Fruit fly (Drosophila melanogaster) ovary, adult (tissue): ENCODE data around the gene CG7366.

Source experiments
- CG17801 ChIP-seq: fragments of 200-800 bp; optimal IDR thresholded peaks from 2 replicates; lab custom pipeline; 2019; ENCODE audit warnings: missing biosample characterization, mild to moderate bottlenecking, missing genetic modification characterization, moderate library complexity; ENCODE audit not compliant: partially characterized antibody

Gene CG7366

DNA sequence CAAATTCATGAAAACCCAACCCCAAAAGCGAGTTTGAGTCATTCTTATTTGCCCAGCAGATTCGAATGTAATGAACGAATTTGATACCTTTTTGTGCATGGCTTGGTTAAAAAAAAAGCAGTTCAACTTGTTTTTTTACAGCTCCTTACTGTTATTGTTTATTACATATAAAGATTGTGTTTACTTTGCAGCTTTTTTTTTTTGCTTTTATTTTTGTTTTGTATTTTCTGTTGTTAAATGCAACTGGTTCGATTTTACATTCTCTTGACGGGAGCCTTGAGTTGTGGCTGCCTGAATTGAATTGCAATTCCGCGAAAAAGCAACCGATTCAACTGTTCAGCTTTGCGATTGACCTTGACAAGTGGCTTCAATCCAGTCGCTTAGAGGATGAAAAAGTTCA lies 47.7 kb downstream of the CG7366 start:
- TF ChIP-seq CG17801, result no peak

DNA sequence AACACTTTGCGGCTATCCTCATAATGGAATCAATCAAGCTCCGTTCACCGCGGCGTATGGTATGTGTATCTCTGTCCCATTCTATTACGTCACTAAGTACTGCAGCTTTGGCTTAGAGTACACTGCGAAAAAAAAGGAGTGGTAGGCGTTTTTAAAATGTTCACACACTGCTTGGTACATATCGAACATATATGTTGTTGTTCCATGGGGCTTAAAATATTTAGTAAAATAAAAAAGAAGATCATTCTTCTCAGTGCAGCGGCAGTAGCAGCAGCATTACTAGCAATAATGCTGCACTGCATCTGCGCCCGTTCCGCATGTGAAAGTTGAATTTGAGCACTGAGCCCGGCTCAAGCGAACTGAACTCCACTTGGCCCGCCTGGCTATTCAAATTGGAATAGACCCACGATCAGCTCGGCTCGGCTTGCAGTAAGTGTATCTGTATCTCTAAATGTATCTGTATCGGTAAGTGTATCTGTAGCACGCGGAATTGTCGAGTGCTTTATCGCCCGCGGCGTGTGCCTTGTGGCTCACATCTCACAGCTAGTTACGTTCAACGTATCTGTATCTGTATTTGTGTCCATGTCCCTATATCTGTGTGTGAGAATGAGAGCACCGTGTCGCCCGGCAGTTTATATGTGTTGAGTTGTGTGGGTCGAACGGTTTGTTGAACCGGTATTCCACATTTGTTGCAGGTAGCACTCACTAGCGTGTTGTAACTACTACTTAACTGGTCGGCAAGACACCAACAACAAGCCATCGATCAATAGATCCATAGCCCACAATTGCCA lies 48.8 kb downstream of the CG7366 start:
- TF ChIP-seq CG17801, result no peak

DNA sequence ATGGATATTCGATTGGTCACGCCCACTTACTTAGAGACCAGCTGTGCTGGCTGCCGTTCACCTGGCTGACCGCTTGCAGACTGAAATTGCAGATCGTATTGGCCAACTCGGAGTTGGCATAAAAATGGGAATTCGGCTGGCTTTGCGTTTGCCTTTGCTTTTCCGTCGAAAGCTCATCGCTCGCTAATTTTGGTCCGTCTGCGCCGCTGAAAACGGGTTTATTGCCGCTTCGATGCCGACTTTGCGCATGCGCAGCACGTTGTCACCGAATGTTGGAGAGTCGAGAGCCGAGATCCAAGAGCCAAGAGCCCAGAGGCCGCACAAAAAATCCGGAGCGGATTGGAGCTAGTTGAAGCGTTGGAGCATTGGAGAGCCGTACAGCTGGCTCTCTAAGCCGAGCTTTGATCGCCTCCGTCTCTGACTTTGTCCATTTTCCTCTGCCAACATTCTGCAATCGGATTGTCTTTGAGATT lies 50.5 kb downstream of the CG7366 start, which contains the start of gene CG13676:
Gene CG13676 (minus strand): TSS at position 87 of the 473 bp plus-strand sequence.
- TF ChIP-seq CG17801, result no peak
